Fruit fly (Drosophila melanogaster) whole organism, embryonic: ENCODE measurements around the gene CG43814.
A peak's percentile ranks its signal among the peaks of the same experiment; 100 is the strongest.

Experiments
- Abd-B ChIP-seq: fragments of 200-800 bp; sonication (Bioruptor generic); optimal IDR thresholded peaks from 2 replicates; lab custom pipeline; 2018; ENCODE audit warnings: missing biosample characterization, mild to moderate bottlenecking, missing genetic modification characterization, moderate library complexity
- C15 ChIP-seq: fragments of 200-800 bp; sonication (Bioruptor generic); IDR thresholded peaks from 3 replicates; pipeline ENCODE4 v1.3.6; 2022; ENCODE audit warnings: missing biosample characterization, missing genetic modification characterization
- CG10543 ChIP-seq: fragments of 200-800 bp; sonication (Bioruptor generic); optimal IDR thresholded peaks from 3 replicates; lab custom pipeline; 2017; ENCODE audit warnings: missing biosample characterization, mild to moderate bottlenecking, missing genetic modification characterization, moderate library complexity
- CG10654 ChIP-seq: fragments of 200-800 bp; sonication (Bioruptor generic); optimal IDR thresholded peaks from 2 replicates; lab custom pipeline; 2016; ENCODE audit warnings: missing biosample characterization, missing genetic modification characterization
- CG10959 ChIP-seq: fragments of 200-800 bp; sonication (Bioruptor generic); IDR thresholded peaks from 2 replicates; pipeline ENCODE4 v1.3.6; 2022; ENCODE audit warnings: missing biosample characterization, missing genetic modification characterization
- CG11560 ChIP-seq: fragments of 200-800 bp; sonication (Bioruptor generic); IDR thresholded peaks from 3 replicates; pipeline ENCODE4 v1.3.6; 2022; ENCODE audit warnings: missing biosample characterization, missing genetic modification characterization
- CG12219 ChIP-seq: fragments of 200-800 bp; sonication (Bioruptor generic); optimal IDR thresholded peaks from 3 replicates; lab custom pipeline; 2018; ENCODE audit warnings: missing biosample characterization, mild to moderate bottlenecking, missing genetic modification characterization
- CG13123 ChIP-seq: fragments of 200-800 bp; sonication (Bioruptor generic); optimal IDR thresholded peaks from 2 replicates; lab custom pipeline; 2016; ENCODE audit warnings: missing biosample characterization, missing genetic modification characterization
- CG13624 ChIP-seq: fragments of 200-800 bp; sonication (Bioruptor generic); optimal IDR thresholded peaks from 2 replicates; lab custom pipeline; 2016; ENCODE audit warnings: missing biosample characterization, missing genetic modification characterization
- CG14965 ChIP-seq: fragments of 200-800 bp; sonication (Bioruptor generic); optimal IDR thresholded peaks from 2 replicates; lab custom pipeline; 2016; ENCODE audit warnings: missing biosample characterization, missing genetic modification characterization, borderline replicate concordance
- CG16863 ChIP-seq: fragments of 200-800 bp; sonication (Bioruptor generic); optimal IDR thresholded peaks from 3 replicates; lab custom pipeline; 2016; ENCODE audit warnings: missing biosample characterization, missing genetic modification characterization
- CG17328 ChIP-seq: fragments of 200-800 bp; sonication (Bioruptor generic); IDR thresholded peaks from 2 replicates; pipeline ENCODE4 v1.3.6; 2022; ENCODE audit warnings: missing biosample characterization, missing genetic modification characterization
- CG17568 ChIP-seq: fragments of 200-800 bp; sonication (Bioruptor generic); optimal IDR thresholded peaks from 2 replicates; lab custom pipeline; 2018; ENCODE audit warnings: missing biosample characterization, mild to moderate bottlenecking, missing genetic modification characterization, moderate library complexity
- CG30431 ChIP-seq: fragments of 200-800 bp; sonication (Bioruptor generic); optimal IDR thresholded peaks from 2 replicates; lab custom pipeline; 2017; ENCODE audit warnings: missing biosample characterization, missing genetic modification characterization
- CG3995 ChIP-seq: fragments of 200-800 bp; sonication (Bioruptor generic); optimal IDR thresholded peaks from 3 replicates; lab custom pipeline; 2016; ENCODE audit warnings: missing biosample characterization, missing genetic modification characterization
- CG4282 ChIP-seq: fragments of 200-800 bp; sonication (Bioruptor generic); optimal IDR thresholded peaks from 2 replicates; lab custom pipeline; 2016; ENCODE audit warnings: missing biosample characterization, missing genetic modification characterization
- CG4730 ChIP-seq: fragments of 200-800 bp; sonication (Bioruptor generic); IDR thresholded peaks from 2 replicates; pipeline ENCODE4 v1.3.6; 2022; ENCODE audit warnings: missing biosample characterization, missing genetic modification characterization
- CG6689 ChIP-seq: fragments of 200-800 bp; sonication (Bioruptor generic); IDR thresholded peaks from 2 replicates; pipeline ENCODE4 v1.3.6; 2022; ENCODE audit warnings: missing biosample characterization, missing genetic modification characterization
- CG7786 ChIP-seq: fragments of 200-800 bp; sonication (Bioruptor generic); optimal IDR thresholded peaks from 2 replicates; lab custom pipeline; 2016; ENCODE audit warnings: missing biosample characterization, missing genetic modification characterization
- CG8924 ChIP-seq: fragments of 200-800 bp; optimal IDR thresholded peaks from 3 replicates; lab custom pipeline; 2019; ENCODE audit warnings: missing biosample characterization, mild to moderate bottlenecking, missing genetic modification characterization, moderate library complexity
- CG8944 ChIP-seq: fragments of 200-800 bp; sonication (Bioruptor generic); optimal IDR thresholded peaks from 3 replicates; lab custom pipeline; 2016; ENCODE audit warnings: missing biosample characterization, missing genetic modification characterization
- CG9437 ChIP-seq: fragments of 200-800 bp; sonication (Bioruptor generic); optimal IDR thresholded peaks from 2 replicates; lab custom pipeline; 2018; ENCODE audit warnings: missing biosample characterization, mild to moderate bottlenecking, missing genetic modification characterization
- CG9932 ChIP-seq: fragments of 200-800 bp; sonication (Bioruptor generic); IDR thresholded peaks from 2 replicates; pipeline ENCODE4 v1.3.6; 2022; ENCODE audit warnings: missing biosample characterization, missing genetic modification characterization
- D19B ChIP-seq: fragments of 200-800 bp; sonication (Bioruptor generic); optimal IDR thresholded peaks from 2 replicates; lab custom pipeline; 2017; ENCODE audit warnings: missing biosample characterization, mild to moderate bottlenecking, missing genetic modification characterization
- Dfd ChIP-seq, 2 experiments: fragments of >200 bp; optimal IDR thresholded peaks; 2 replicates each; lab custom pipeline; 2017; ENCODE audit warnings: missing biosample characterization in 2 of 2, missing genetic modification characterization in 2 of 2
- Dll ChIP-seq: fragments of 200-800 bp; sonication (Bioruptor generic); IDR thresholded peaks from 4 replicates; pipeline ENCODE4 v1.3.6; 2022; ENCODE audit warnings: missing biosample characterization, missing genetic modification characterization; ENCODE audit not compliant: partially characterized antibody
- Ets97D ChIP-seq: fragments of 200-800 bp; sonication (Bioruptor generic); optimal IDR thresholded peaks from 3 replicates; lab custom pipeline; 2016; ENCODE audit warnings: missing biosample characterization, missing genetic modification characterization
- Hand ChIP-seq: fragments of 200-800 bp; sonication (Bioruptor generic); optimal IDR thresholded peaks from 2 replicates; lab custom pipeline; 2017; ENCODE audit warnings: mild to moderate bottlenecking, missing biosample characterization, missing genetic modification reagents, missing genetic modification characterization
- HmgD ChIP-seq: fragments of 200-800 bp; sonication (Bioruptor generic); optimal IDR thresholded peaks from 3 replicates; lab custom pipeline; 2016; ENCODE audit warnings: missing biosample characterization, missing genetic modification characterization
- Hr78 ChIP-seq, 2 experiments: fragments of 200-800 bp in 1 of 2; fragments of >200 bp in 1 of 2; sonication (Bioruptor generic) in 1 of 2; optimal IDR thresholded peaks; 2 replicates each; lab custom pipeline; 2017 to 2019; ENCODE audit warnings: missing biosample characterization in 2 of 2, missing genetic modification characterization in 2 of 2, mild to moderate bottlenecking in 1 of 2, moderate library complexity in 1 of 2
- Hsf ChIP-seq: fragments of 200-800 bp; sonication (Bioruptor generic); optimal IDR thresholded peaks from 3 replicates; lab custom pipeline; 2016; ENCODE audit warnings: missing biosample characterization, missing genetic modification characterization
- MTF-1 ChIP-seq: fragments of 200-800 bp; sonication (Bioruptor generic); optimal IDR thresholded peaks from 2 replicates; lab custom pipeline; 2018; ENCODE audit warnings: missing biosample characterization, mild to moderate bottlenecking, missing genetic modification characterization, borderline replicate concordance
- NFAT ChIP-seq: fragments of 200-800 bp; sonication (Bioruptor generic); IDR thresholded peaks from 2 replicates; pipeline ENCODE4 v1.3.6; 2022; ENCODE audit warnings: missing biosample characterization, missing genetic modification characterization
- Oli ChIP-seq: fragments of 200-800 bp; sonication (Bioruptor generic); optimal IDR thresholded peaks from 2 replicates; lab custom pipeline; 2018; ENCODE audit warnings: missing biosample characterization, mild to moderate bottlenecking, missing genetic modification characterization, moderate library complexity
- Xbp1 ChIP-seq: fragments of 200-800 bp; sonication (Bioruptor generic); optimal IDR thresholded peaks from 3 replicates; lab custom pipeline; 2016; ENCODE audit warnings: missing biosample characterization, mild to moderate bottlenecking, missing genetic modification characterization
- ase ChIP-seq: fragments of 200-800 bp; sonication (Bioruptor generic); IDR thresholded peaks from 3 replicates; pipeline ENCODE4 v1.3.6; 2022; ENCODE audit warnings: missing biosample characterization, missing genetic modification characterization
- bcd ChIP-seq: fragments of 200-800 bp; sonication (Bioruptor generic); optimal IDR thresholded peaks from 2 replicates; lab custom pipeline; 2017; ENCODE audit warnings: missing biosample characterization, mild to moderate bottlenecking, missing genetic modification characterization
- br ChIP-seq: fragments of >200 bp; optimal IDR thresholded peaks from 2 replicates; lab custom pipeline; 2017
- croc ChIP-seq: fragments of 200-800 bp; sonication (Bioruptor generic); conservative IDR thresholded peaks from 3 replicates; pipeline ENCODE4 v1.3.6; 2022; ENCODE audit warnings: missing biosample characterization, missing genetic modification characterization
- ewg ChIP-seq: fragments of 200-800 bp; sonication (Bioruptor generic); optimal IDR thresholded peaks from 3 replicates; lab custom pipeline; 2017; ENCODE audit warnings: mild to moderate bottlenecking, missing biosample characterization, missing genetic modification reagents, missing genetic modification characterization
- jing ChIP-seq: fragments of 200-800 bp; sonication (Bioruptor generic); optimal IDR thresholded peaks from 2 replicates; lab custom pipeline; 2018; ENCODE audit warnings: missing biosample characterization, mild to moderate bottlenecking, missing genetic modification characterization
- kay ChIP-seq: fragments of 200-800 bp; sonication (Bioruptor generic); optimal IDR thresholded peaks from 2 replicates; lab custom pipeline; 2016; ENCODE audit warnings: missing biosample characterization, missing genetic modification characterization
- lov ChIP-seq, 2 experiments: fragments of 200-800 bp in 1 of 2; fragments of >200 bp in 1 of 2; sonication (Bioruptor generic) in 1 of 2; IDR thresholded peaks in 1 of 2; optimal IDR thresholded peaks in 1 of 2; 2 replicates in 1 of 2; 3 replicates in 1 of 2; pipeline versions ENCODE4 v1.3.6 to Lab custom; 2017 to 2022; ENCODE audit warnings: missing biosample characterization in 1 of 2, missing genetic modification characterization in 1 of 2
- odd ChIP-seq: fragments of 200-800 bp; sonication (Bioruptor generic); optimal IDR thresholded peaks from 2 replicates; lab custom pipeline; 2017; ENCODE audit warnings: missing biosample characterization, mild to moderate bottlenecking, missing genetic modification characterization
- peb ChIP-seq: fragments of 200-800 bp; sonication (Bioruptor generic); IDR thresholded peaks from 2 replicates; pipeline ENCODE4 v1.3.6; 2022; ENCODE audit warnings: missing biosample characterization, missing genetic modification characterization
- pfk ChIP-seq: fragments of 200-800 bp; sonication (Bioruptor generic); optimal IDR thresholded peaks from 2 replicates; lab custom pipeline; 2018; ENCODE audit warnings: missing biosample characterization, mild to moderate bottlenecking, missing genetic modification characterization, moderate library complexity
- sd ChIP-seq: fragments of 200-800 bp; sonication (Bioruptor generic); optimal IDR thresholded peaks from 3 replicates; lab custom pipeline; 2018; ENCODE audit warnings: missing biosample characterization, mild to moderate bottlenecking, missing genetic modification characterization, moderate library complexity
- slou ChIP-seq: fragments of 200-800 bp; sonication (Bioruptor generic); optimal IDR thresholded peaks from 3 replicates; lab custom pipeline; 2016; ENCODE audit warnings: missing biosample characterization, missing genetic modification characterization
- tgo ChIP-seq: fragments of 200-800 bp; sonication (Bioruptor generic); IDR thresholded peaks from 3 replicates; pipeline ENCODE4 v1.3.6; 2022; ENCODE audit warnings: missing biosample characterization, missing genetic modification characterization
- usp ChIP-seq: fragments of >200 bp; optimal IDR thresholded peaks from 2 replicates; lab custom pipeline; 2017; ENCODE audit warnings: missing biosample characterization, missing genetic modification characterization
- wdn ChIP-seq: fragments of 200-800 bp; sonication (Bioruptor generic); IDR thresholded peaks from 2 replicates; pipeline ENCODE4 v1.3.6; 2022; ENCODE audit warnings: missing biosample characterization, missing genetic modification characterization
- z ChIP-seq: fragments of 200-800 bp; sonication (Bioruptor generic); IDR thresholded peaks from 3 replicates; pipeline ENCODE4 v1.3.6; 2022; ENCODE audit warnings: missing biosample characterization, missing genetic modification characterization

The CG43814 gene

dm6 chr2L:18822805-18823204 is 17.7 kb upstream of the CG43814 start (continued):
- TF ChIP-seq peb: no peak
- TF ChIP-seq CG10543 (GFP tag; lab: Kevin White, UChicago): peak; percentile 27
- no peak for TF ChIP-seq CG11560 (tag; lab: Robert Waterston, UW)
- no peak for TF ChIP-seq CG14965 (GFP tag; lab: Kevin White, UChicago)
- peak; percentile 27 for TF ChIP-seq CG17568 (GFP tag; lab: Kevin White, UChicago)
- TF ChIP-seq CG10654 (GFP tag; lab: Kevin White, UChicago): peak; percentile 44
- no peak for TF ChIP-seq usp
- TF ChIP-seq CG3995: no peak
- TF ChIP-seq Dfd (GFP tag; optimal IDR thresholded peaks at IDR 0.05; lab: Kevin White, UChicago): no peak
- no peak for TF ChIP-seq wdn
- TF ChIP-seq Abd-B (GFP tag; lab: Kevin White, UChicago): no peak
- TF ChIP-seq HmgD (GFP tag; lab: Kevin White, UChicago): no peak
- no peak for TF ChIP-seq ase (GFP tag; lab: Robert Waterston, UW)
- TF ChIP-seq CG8944 (GFP tag; lab: Kevin White, UChicago): peak; percentile 17
- TF ChIP-seq Ets97D (GFP tag; lab: Kevin White, UChicago): no peak
- peak; percentile 4 for TF ChIP-seq Oli (tag; lab: Kevin White, UChicago)
- no peak for TF ChIP-seq C15 (GFP tag; lab: Robert Waterston, UW)
- no peak for TF ChIP-seq CG30431 (GFP tag; lab: Kevin White, UChicago)
- TF ChIP-seq Dll (GFP tag; lab: Robert Waterston, UW): no peak
- no peak for TF ChIP-seq NFAT (GFP tag; lab: Robert Waterston, UW)
- TF ChIP-seq CG12219 (GFP tag; lab: Kevin White, UChicago): no peak
- TF ChIP-seq bcd (GFP tag; lab: Kevin White, UChicago): no peak
- TF ChIP-seq z (GFP tag; lab: Robert Waterston, UW): 0 out of 3 replicates have a peak, but pooled peaks have one; percentile 45
- peak; percentile 28 for TF ChIP-seq slou
- no peak for TF ChIP-seq Hand (GFP tag; lab: Kevin White, UChicago)
- no peak for TF ChIP-seq Hr78 (GFP tag; optimal IDR thresholded peaks at IDR 0.05; lab: Kevin White, UChicago)
- TF ChIP-seq CG4730 (GFP tag; lab: Robert Waterston, UW): 0 out of 2 replicates have a peak, but pooled peaks have one; percentile 15
- TF ChIP-seq CG8924 (tag; lab: Kevin White, UChicago): peak; percentile 8
- peak; percentile 32; the same call in 1 of the 2 replicates for TF ChIP-seq CG17328 (GFP tag; lab: Robert Waterston, UW)
- TF ChIP-seq pfk (GFP tag; lab: Kevin White, UChicago): peak; percentile 54
- peak; percentile 6 for TF ChIP-seq CG16863 (GFP tag; lab: Kevin White, UChicago)
- TF ChIP-seq ewg (GFP tag; lab: Kevin White, UChicago): no peak
- no peak for TF ChIP-seq CG9932
- TF ChIP-seq croc (GFP tag; lab: Robert Waterston, UW): no peak
- TF ChIP-seq jing (GFP tag; lab: Kevin White, UChicago): no peak
- no peak for TF ChIP-seq br (lab: Kevin White, UChicago)
- TF ChIP-seq Hsf (GFP tag; lab: Kevin White, UChicago): no peak
- peak; percentile 86 for TF ChIP-seq MTF-1 (GFP tag; lab: Kevin White, UChicago)
- no peak for TF ChIP-seq lov (optimal IDR thresholded peaks at IDR 0.05; lab: Kevin White, UChicago)
- TF ChIP-seq lov (GFP tag; IDR thresholded peaks at IDR 0.05; lab: Robert Waterston, UW): peak; percentile 80; the same call in 1 of the 3 replicates
- TF ChIP-seq CG4282: no peak
- no peak for TF ChIP-seq sd (tag; lab: Kevin White, UChicago)
- TF ChIP-seq CG10959: peak; percentile 41; the same call in 1 of the 2 replicates
- no peak for TF ChIP-seq CG7786 (GFP tag; lab: Kevin White, UChicago)
- no peak for TF ChIP-seq D19B (GFP tag; lab: Kevin White, UChicago)
- no peak for TF ChIP-seq Xbp1 (GFP tag; lab: Kevin White, UChicago)
- TF ChIP-seq kay (GFP tag; lab: Kevin White, UChicago): no peak
- no peak for TF ChIP-seq CG6689 (GFP tag; lab: Robert Waterston, UW)
- TF ChIP-seq CG13624 (GFP tag; lab: Kevin White, UChicago): no peak
- peak; percentile 19 for TF ChIP-seq CG13123 (GFP tag; lab: Kevin White, UChicago)
- no peak for TF ChIP-seq tgo
- peak; percentile 18 for TF ChIP-seq odd (GFP tag; lab: Kevin White, UChicago)
- TF ChIP-seq CG9437 (GFP tag; lab: Kevin White, UChicago): no peak
